Worm (Caenorhabditis elegans) whole organism, young adult: ENCODE measurements around the gene B0035.3.

ENCODE experiments used
- F39B2.1 ChIP-seq: fragments of 200-800 bp; sonication (Bioruptor generic); IDR thresholded peaks from 2 replicates; pipeline ENCODE4 v1.3.6; 2022; ENCODE audit warnings: missing genetic modification reagents, missing genetic modification characterization, missing compliant biosample characterization
- Y67H2A.10 ChIP-seq: fragments of 200-800 bp; sonication (Bioruptor generic); conservative IDR thresholded peaks from 2 replicates; pipeline ENCODE4 v1.3.6; 2022; ENCODE audit warnings: missing genetic modification reagents, missing genetic modification characterization, missing compliant biosample characterization
- ama-1 ChIP-seq, 3 experiments: fragments of 150-350 bp in 1 of 3; sonication (generic microtip) in 2 of 3; optimal IDR thresholded peaks; 2 replicates each; lab custom pipeline; 2014 to 2018; ENCODE audit warnings: missing biosample characterization in 2 of 3, missing genetic modification characterization in 2 of 3, missing genetic modification reagents in 2 of 3
- ekl-4 ChIP-seq: fragments of 200-800 bp; sonication (Bioruptor generic); IDR thresholded peaks from 2 replicates; pipeline ENCODE4 v1.3.6; 2022; ENCODE audit warnings: missing genetic modification reagents, missing genetic modification characterization, missing compliant biosample characterization
- mel-28 ChIP-seq: sonication (generic microtip); optimal IDR thresholded peaks from 2 replicates; lab custom pipeline; 2016; ENCODE audit warnings: borderline replicate concordance, mild to moderate bottlenecking, missing genetic modification characterization, missing compliant biosample characterization
- snpc-1.3 ChIP-seq: sonication (generic microtip); optimal IDR thresholded peaks from 2 replicates; lab custom pipeline; 2017; ENCODE audit warnings: missing genetic modification characterization, mild to moderate bottlenecking, missing compliant biosample characterization, antibody characterized with exemption, moderate library complexity, missing genotype, missing genetic modification reagents; ENCODE audit not compliant: insufficient read depth
- zim-3 ChIP-seq: sonication (generic microtip); optimal IDR thresholded peaks from 2 replicates; lab custom pipeline; 2017; ENCODE audit warnings: mild to moderate bottlenecking, missing genetic modification characterization, moderate library complexity, missing compliant biosample characterization
- ztf-3 ChIP-seq: fragments of 200-800 bp; sonication (Bioruptor generic); optimal IDR thresholded peaks from 2 replicates; lab custom pipeline; 2018; ENCODE audit warnings: mild to moderate bottlenecking, missing genetic modification characterization, missing compliant biosample characterization

DNA sequence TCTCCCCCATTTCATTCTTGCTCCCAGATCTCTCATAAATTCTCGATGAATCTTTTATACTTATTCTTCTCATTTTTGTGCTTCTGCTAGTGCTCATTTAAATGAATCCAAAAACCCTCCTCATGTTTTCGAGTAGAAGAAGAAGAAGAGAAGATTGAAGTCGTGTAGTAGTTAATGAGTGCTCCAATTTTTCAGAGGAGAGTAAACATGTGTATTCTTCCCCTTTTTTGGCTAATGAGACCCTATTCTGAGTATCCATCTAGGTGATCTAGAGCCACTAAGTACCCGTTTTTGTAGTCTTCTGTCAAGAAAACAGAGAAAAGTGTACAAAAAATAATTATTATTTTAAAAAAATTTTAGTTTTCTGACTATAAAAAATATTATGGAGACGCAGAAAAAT, 36.8 kb upstream of the B0035.3 start:
- TF ChIP-seq zim-3 (no peak), mel-28 (tag; lab: Kevin White, UChicago) (no peak), ekl-4 (no peak), Y67H2A.10 (GFP tag; lab: Robert Waterston, UW) (no peak), ama-1 (optimal IDR thresholded peaks at IDR 0.05; lab: Kevin White, UChicago) (no peak), ama-1 (GFP tag; optimal IDR thresholded peaks at IDR 0.05; lab: Kevin White, UChicago) (no peak), F39B2.1 (no peak), snpc-1.3 (tag; lab: Kevin White, UChicago) (no peak), ztf-3 (GFP tag; lab: Kevin White, UChicago) (no peak)
